Worm (Caenorhabditis elegans) whole organism, mixed stage, embryonic: ENCODE measurements around the gene B0416.10.

ENCODE experiments used
- blmp-1 ChIP-seq: fragments of 150-350 bp; optimal IDR thresholded peaks from 2 replicates; lab custom pipeline; 2014; ENCODE audit warnings: missing biosample characterization, missing genetic modification characterization
- ceh-83 ChIP-seq: fragments of 200-800 bp; sonication (Bioruptor generic); optimal IDR thresholded peaks from 2 replicates; lab custom pipeline; 2018; ENCODE audit warnings: mild to moderate bottlenecking, missing genetic modification characterization, missing compliant biosample characterization
- elt-1 ChIP-seq: sonication (generic microtip); optimal IDR thresholded peaks from 2 replicates; lab custom pipeline; 2017; ENCODE audit warnings: missing genetic modification characterization, mild to moderate bottlenecking, missing compliant biosample characterization, antibody characterized with exemption, moderate library complexity, borderline replicate concordance; ENCODE audit not compliant: insufficient read depth
- elt-3 ChIP-seq: fragments of 150-350 bp; optimal IDR thresholded peaks from 2 replicates; lab custom pipeline; 2014; ENCODE audit warnings: missing biosample characterization, missing genetic modification characterization
- hlh-1 ChIP-seq: fragments of 150-350 bp; optimal IDR thresholded peaks from 2 replicates; lab custom pipeline; 2014; ENCODE audit warnings: missing biosample characterization, missing genetic modification reagents, missing genetic modification characterization
- nhr-28 ChIP-seq: fragments of 150-350 bp; optimal IDR thresholded peaks from 2 replicates; lab custom pipeline; 2014; ENCODE audit warnings: missing biosample characterization, missing genetic modification characterization
- nhr-76 ChIP-seq: sonication (generic microtip); optimal IDR thresholded peaks from 2 replicates; lab custom pipeline; 2017; ENCODE audit warnings: missing biosample characterization, missing genetic modification characterization
- snpc-4 ChIP-seq: fragments of 150-350 bp; optimal IDR thresholded peaks from 2 replicates; lab custom pipeline; 2014; ENCODE audit warnings: missing biosample characterization, missing genetic modification characterization
- sptf-1 ChIP-seq: sonication (generic microtip); optimal IDR thresholded peaks from 2 replicates; lab custom pipeline; 2017; ENCODE audit warnings: mild to moderate bottlenecking, missing genetic modification characterization, moderate library complexity, missing compliant biosample characterization

- TF ChIP-seq nhr-28 (tag; lab: Kevin White, UChicago) = no peak
- TF ChIP-seq elt-3 (tag; lab: Kevin White, UChicago) = no peak
- TF ChIP-seq elt-1 = no peak
- TF ChIP-seq snpc-4 (tag; lab: Kevin White, UChicago) = no peak
- TF ChIP-seq ceh-83 (GFP tag; lab: Kevin White, UChicago) = no peak
- TF ChIP-seq blmp-1 (tag; lab: Kevin White, UChicago) = no peak
- TF ChIP-seq nhr-76 = no peak
- no peak for TF ChIP-seq sptf-1
- no peak for TF ChIP-seq hlh-1 (tag; lab: Kevin White, UChicago)
These were observed 4.2 kb upstream of the B0416.10 start, which contains the start of gene B0416.4 for ce11 chrX:9278653-9279052.
